ENCODE assay signal across 2 fruit fly cellular contexts in the genomic region with DNA sequence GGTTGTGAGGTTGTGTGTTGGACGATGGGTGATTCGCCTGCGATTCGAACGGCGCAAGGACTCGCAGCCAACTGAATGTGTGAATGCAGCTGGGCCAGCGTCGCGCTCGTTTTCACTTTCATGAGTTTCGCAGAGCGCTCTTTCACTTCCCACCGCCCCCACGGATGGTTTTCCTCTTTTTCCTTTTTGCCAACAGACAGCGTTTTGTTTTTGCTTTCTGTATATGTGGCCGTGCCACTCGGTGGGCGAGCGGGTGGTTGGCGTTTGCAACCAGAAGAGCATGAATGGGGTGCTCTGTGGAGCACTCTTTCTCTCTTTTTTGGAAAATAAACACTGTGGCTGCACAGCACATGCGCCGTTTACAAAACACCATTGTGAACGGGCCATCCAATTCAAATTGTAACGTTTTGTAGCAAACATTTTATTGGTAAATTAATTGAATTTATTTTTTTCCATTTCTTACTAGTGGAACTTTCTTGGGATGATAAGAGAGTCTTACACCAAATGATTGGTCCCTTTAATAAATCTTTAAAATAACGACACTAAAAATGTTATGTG.
TF ChIP-seq lines count a peak whose summit lies in the region.

A gene (minus strand): TSS at position 60 of the 558 bp plus-strand sequence.

TF ChIP-seq in whole organism, embryonic, 481 proteins besides CTCF, POLR2A, EP300 and RAD21 (continued from another document and continues in another):
- peak; percentile 57 for TF ChIP-seq Med (GFP tag; lab: Kevin White, UChicago)
- TF ChIP-seq dati (GFP tag; IDR thresholded peaks at IDR 0.05; lab: Robert Waterston, UW), result no peak
- TF ChIP-seq Dll (GFP tag; IDR thresholded peaks at IDR 0.05; lab: Robert Waterston, UW; ENCODE audit: partially characterized antibody), result no peak
- no peak for TF ChIP-seq CG34376 (GFP tag; optimal IDR thresholded peaks at IDR 0.05; lab: Kevin White, UChicago)
- no peak for TF ChIP-seq CG1832 (GFP tag; optimal IDR thresholded peaks at IDR 0.05; lab: Kevin White, UChicago)
- no peak for TF ChIP-seq gcm (GFP tag; optimal IDR thresholded peaks at IDR 0.05; lab: Kevin White, UChicago)
- TF ChIP-seq Dp (GFP tag; optimal IDR thresholded peaks at IDR 0.05; lab: Kevin White, UChicago), result no peak
- no peak for TF ChIP-seq da (GFP tag; optimal IDR thresholded peaks at IDR 0.05; lab: Kevin White, UChicago)
- no peak for TF ChIP-seq sqz (GFP tag; optimal IDR thresholded peaks at IDR 0.05; lab: Kevin White, UChicago)
- no peak for TF ChIP-seq CrebB (tag; optimal IDR thresholded peaks at IDR 0.05; lab: Kevin White, UChicago)
- 0 out of 3 replicates have a peak, but pooled peaks have one; percentile 52 for TF ChIP-seq sr (GFP tag; IDR thresholded peaks at IDR 0.05; lab: Robert Waterston, UW)
- TF ChIP-seq CG18262 (tag; optimal IDR thresholded peaks at IDR 0.05; lab: Kevin White, UChicago), result no peak
- no peak for TF ChIP-seq CG10565 (GFP tag; optimal IDR thresholded peaks at IDR 0.05; lab: Kevin White, UChicago)
- no peak for TF ChIP-seq CG30403 (GFP tag; optimal IDR thresholded peaks at IDR 0.05; lab: Kevin White, UChicago)
- no peak for TF ChIP-seq CG11093 (GFP tag; IDR thresholded peaks at IDR 0.05; lab: Robert Waterston, UW)
- TF ChIP-seq CG2120 (GFP tag; optimal IDR thresholded peaks at IDR 0.05; lab: Kevin White, UChicago), result no peak
- TF ChIP-seq nom (GFP tag; optimal IDR thresholded peaks at IDR 0.05; lab: Kevin White, UChicago), result peak; percentile 76
- no peak for TF ChIP-seq CG3726 (GFP tag; IDR thresholded peaks at IDR 0.05; lab: Robert Waterston, UW)
- no peak for TF ChIP-seq pho (GFP tag; optimal IDR thresholded peaks at IDR 0.05; lab: Kevin White, UChicago)
- TF ChIP-seq h (optimal IDR thresholded peaks at IDR 0.05; lab: Kevin White, UChicago), result no peak
- TF ChIP-seq Deaf1 (tag; optimal IDR thresholded peaks at IDR 0.05; lab: Kevin White, UChicago), result peak; percentile 46
- no peak for TF ChIP-seq CG8944 (GFP tag; optimal IDR thresholded peaks at IDR 0.05; lab: Kevin White, UChicago)
- no peak for TF ChIP-seq vnd (GFP tag; IDR thresholded peaks at IDR 0.05; lab: Robert Waterston, UW; ENCODE audit: partially characterized antibody)
- no peak for TF ChIP-seq BEAF-32 (GFP tag; optimal IDR thresholded peaks at IDR 0.05; lab: Kevin White, UChicago)
- no peak for TF ChIP-seq CG32532 (GFP tag; IDR thresholded peaks at IDR 0.05; lab: Robert Waterston, UW)
- no peak for TF ChIP-seq Hr51 (GFP tag; optimal IDR thresholded peaks at IDR 0.05; lab: Kevin White, UChicago)
- no peak for TF ChIP-seq CG6272 (GFP tag; IDR thresholded peaks at IDR 0.05; lab: Robert Waterston, UW)
- TF ChIP-seq Taf1 (GFP tag; IDR thresholded peaks at IDR 0.05; lab: Robert Waterston, UW), result no peak
- no peak for TF ChIP-seq CG14050 (GFP tag; IDR thresholded peaks at IDR 0.05; lab: Robert Waterston, UW)
- TF ChIP-seq CG18764 (GFP tag; optimal IDR thresholded peaks at IDR 0.05; lab: Kevin White, UChicago), result no peak
- no peak for TF ChIP-seq Dip3 (GFP tag; optimal IDR thresholded peaks at IDR 0.05; lab: Kevin White, UChicago)
- TF ChIP-seq Nf-YC (tag; optimal IDR thresholded peaks at IDR 0.05; lab: Kevin White, UChicago), result no peak
- TF ChIP-seq Trl (optimal IDR thresholded peaks at IDR 0.05; lab: Kevin White, UChicago), result peak; percentile 51 to 54
- TF ChIP-seq Trl (GFP tag; optimal IDR thresholded peaks at IDR 0.05; lab: Kevin White, UChicago), result no peak
- TF ChIP-seq zen2 (GFP tag; IDR thresholded peaks at IDR 0.05; lab: Robert Waterston, UW; ENCODE audit: partially characterized antibody), result no peak
- TF ChIP-seq bab2 (GFP tag; optimal IDR thresholded peaks at IDR 0.05; lab: Kevin White, UChicago), result no peak
- TF ChIP-seq zfh2 (GFP tag; optimal IDR thresholded peaks at IDR 0.05; lab: Kevin White, UChicago), result no peak
- no peak for TF ChIP-seq abd-A (tag; optimal IDR thresholded peaks at IDR 0.05; lab: Kevin White, UChicago)
- TF ChIP-seq caup (GFP tag; optimal IDR thresholded peaks at IDR 0.05; lab: Kevin White, UChicago; ENCODE audit: severe bottlenecking), result no peak
- no peak for TF ChIP-seq p53 (GFP tag; optimal IDR thresholded peaks at IDR 0.05; lab: Kevin White, UChicago)
- no peak for TF ChIP-seq Doc2 (GFP tag; IDR thresholded peaks at IDR 0.05; lab: Robert Waterston, UW)
- no peak for TF ChIP-seq dm (GFP tag; optimal IDR thresholded peaks at IDR 0.05; lab: Kevin White, UChicago)
- no peak for TF ChIP-seq CG12071 (GFP tag; optimal IDR thresholded peaks at IDR 0.05; lab: Kevin White, UChicago)
- TF ChIP-seq mam (GFP tag; optimal IDR thresholded peaks at IDR 0.05; lab: Kevin White, UChicago), result no peak
- no peak for TF ChIP-seq Optix (GFP tag; IDR thresholded peaks at IDR 0.05; lab: Robert Waterston, UW)
- TF ChIP-seq dysf (GFP tag; IDR thresholded peaks at IDR 0.05; lab: Robert Waterston, UW), result no peak
- no peak for TF ChIP-seq NC2α (GFP tag; optimal IDR thresholded peaks at IDR 0.05; lab: Kevin White, UChicago)
- no peak for TF ChIP-seq Poxn (GFP tag; IDR thresholded peaks at IDR 0.05; lab: Robert Waterston, UW)
- TF ChIP-seq Myb (GFP tag; optimal IDR thresholded peaks at IDR 0.05; lab: Kevin White, UChicago), result peak; percentile 76
- TF ChIP-seq CG13123 (GFP tag; optimal IDR thresholded peaks at IDR 0.05; lab: Kevin White, UChicago), result no peak
- TF ChIP-seq trem (tag; optimal IDR thresholded peaks at IDR 0.05; lab: Kevin White, UChicago), result no peak
- TF ChIP-seq Spps (tag; optimal IDR thresholded peaks at IDR 0.05; lab: Kevin White, UChicago), result no peak
- 0 out of 3 replicates have a peak, but pooled peaks have one; percentile 27 for TF ChIP-seq Opbp (GFP tag; IDR thresholded peaks at IDR 0.05; lab: Robert Waterston, UW; ENCODE audit: partially characterized antibody)
- no peak for TF ChIP-seq CG14965 (GFP tag; optimal IDR thresholded peaks at IDR 0.05; lab: Kevin White, UChicago; ENCODE audit: borderline replicate concordance)
- TF ChIP-seq CG12219 (GFP tag; optimal IDR thresholded peaks at IDR 0.05; lab: Kevin White, UChicago), result no peak
- no peak for TF ChIP-seq Hey (tag; optimal IDR thresholded peaks at IDR 0.05; lab: Kevin White, UChicago)
- TF ChIP-seq CG13424 (tag; optimal IDR thresholded peaks at IDR 0.05; lab: Kevin White, UChicago), result no peak
- TF ChIP-seq Bteb2 (GFP tag; optimal IDR thresholded peaks at IDR 0.05; lab: Kevin White, UChicago), result no peak
- peak; percentile 8 for TF ChIP-seq Hand (GFP tag; optimal IDR thresholded peaks at IDR 0.05; lab: Kevin White, UChicago)
- peak; percentile 98 for TF ChIP-seq ewg (GFP tag; optimal IDR thresholded peaks at IDR 0.05; lab: Kevin White, UChicago)
- TF ChIP-seq toy (GFP tag; IDR thresholded peaks at IDR 0.05; lab: Robert Waterston, UW), result no peak
- TF ChIP-seq Tbp (GFP tag; optimal IDR thresholded peaks at IDR 0.05; lab: Kevin White, UChicago), result no peak
- TF ChIP-seq bsh (GFP tag; optimal IDR thresholded peaks at IDR 0.05; lab: Kevin White, UChicago), result peak in 1 of 2 experiments; percentile 49
- no peak for TF ChIP-seq usp (GFP tag; optimal IDR thresholded peaks at IDR 0.05; lab: Kevin White, UChicago)
- TF ChIP-seq CG4424 (GFP tag; optimal IDR thresholded peaks at IDR 0.05; lab: Kevin White, UChicago), result no peak

TF ChIP-seq in whole organism, prepupa, 60 proteins besides CTCF, POLR2A, EP300 and RAD21 (continued from another document):
- TF ChIP-seq CG3919 (GFP tag; optimal IDR thresholded peaks at IDR 0.05; lab: Kevin White, UChicago) (peak; percentile 40), salr (GFP tag; optimal IDR thresholded peaks at IDR 0.05; lab: Kevin White, UChicago) (no peak), Hr4 (GFP tag; optimal IDR thresholded peaks at IDR 0.05; lab: Kevin White, UChicago) (no peak), Sox14 (GFP tag; optimal IDR thresholded peaks at IDR 0.05; lab: Kevin White, UChicago) (peak; percentile 13), CG4318 (GFP tag; optimal IDR thresholded peaks at IDR 0.05; lab: Kevin White, UChicago) (no peak), achi (GFP tag; optimal IDR thresholded peaks at IDR 0.05; lab: Kevin White, UChicago) (no peak), Sox102F (GFP tag; optimal IDR thresholded peaks at IDR 0.05; lab: Kevin White, UChicago) (peak; percentile 2), CG11294 (GFP tag; IDR thresholded peaks at IDR 0.05; lab: Robert Waterston, UW) (no peak; the same call in 1 of the 2 replicates), Eip78C (GFP tag; lab: Kevin White, UChicago) (peak; percentile 35), CG10669 (GFP tag; optimal IDR thresholded peaks at IDR 0.05; lab: Kevin White, UChicago) (peak; percentile 60), CG9139 (GFP tag; optimal IDR thresholded peaks at IDR 0.05; lab: Kevin White, UChicago) (peak; percentile 60), CG10631 (GFP tag; optimal IDR thresholded peaks at IDR 0.05; lab: Kevin White, UChicago) (no peak), CG3032 (tag; optimal IDR thresholded peaks at IDR 0.05; lab: Kevin White, UChicago) (peak; percentile 28), pdm3 (GFP tag; optimal IDR thresholded peaks at IDR 0.05; lab: Kevin White, UChicago) (no peak), CG6163 (GFP tag; IDR thresholded peaks at IDR 0.05; lab: Robert Waterston, UW) (peak; percentile 79), CG8119 (GFP tag; IDR thresholded peaks at IDR 0.05; lab: Robert Waterston, UW) (peak; percentile 67; the same call in 2 of the 3 replicates), vri (GFP tag; optimal IDR thresholded peaks at IDR 0.05; lab: Kevin White, UChicago) (no peak), CG7368 (GFP tag; optimal IDR thresholded peaks at IDR 0.05; lab: Kevin White, UChicago) (peak; percentile 44), CG8632 (GFP tag; optimal IDR thresholded peaks at IDR 0.05; lab: Kevin White, UChicago) (no peak), lz (GFP tag; optimal IDR thresholded peaks at IDR 0.05; lab: Kevin White, UChicago) (no peak), CG6854 (GFP tag; optimal IDR thresholded peaks at IDR 0.05; lab: Kevin White, UChicago) (peak; percentile 12)
TF ChIP-seq in whole organism, prepupa: peak in this region for 26.
